Worm (Caenorhabditis elegans): ENCODE measurements around the gene btb-12.

DNA sequence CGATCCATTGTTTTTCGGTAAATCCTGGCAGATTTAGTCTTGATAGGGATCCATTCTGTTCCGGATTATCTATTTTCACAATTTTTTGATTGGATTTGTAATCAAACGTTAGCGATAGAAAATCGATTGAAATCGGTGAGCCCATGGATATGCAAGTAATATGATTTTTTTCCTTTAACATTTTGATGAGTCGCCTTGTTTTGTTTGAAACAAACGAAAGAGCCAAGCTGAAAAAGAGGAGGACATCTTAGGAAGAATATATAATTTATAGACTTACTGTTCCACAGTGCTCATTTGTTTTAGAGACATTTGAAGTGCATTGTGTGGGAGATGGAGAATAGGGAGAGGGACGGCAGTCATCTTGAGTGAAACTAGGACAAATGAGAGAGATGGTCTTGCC lies 33.8 kb downstream of the btb-12 start, which contains the start of the genes fbxb-18 and fbxb-19:
- TF ChIP-seq W03F9.2 (tag; optimal IDR thresholded peaks at IDR 0.05) (no peak), him-1 (tag; optimal IDR thresholded peaks at IDR 0.05) (no peak), dao-5 (tag; optimal IDR thresholded peaks at IDR 0.05) (no peak)
